Worm (Caenorhabditis elegans): Measurements from ENCODE around the gene C06B3.16.

- TF ChIP-seq nhr-80 (tag; optimal IDR thresholded peaks at IDR 0.05) (no peak), madf-8 (GFP tag; conservative IDR thresholded peaks at IDR 0.05) (no peak), T26A5.8 (tag; optimal IDR thresholded peaks at IDR 0.05) (no peak), hlh-26 (GFP tag; conservative IDR thresholded peaks at IDR 0.05) (no peak), ama-1 (optimal IDR thresholded peaks at IDR 0.05) (no peak), ama-1 (GFP tag; optimal IDR thresholded peaks at IDR 0.05) (no peak), F22D6.2 (tag; optimal IDR thresholded peaks at IDR 0.05) (no peak), F55B11.4 (tag; optimal IDR thresholded peaks at IDR 0.05; ENCODE audit: borderline replicate concordance, insufficient read depth) (no peak), unc-62 (GFP tag; optimal IDR thresholded peaks at IDR 0.05) (no peak), tbx-9 (tag; optimal IDR thresholded peaks at IDR 0.05; ENCODE audit: borderline replicate concordance) (no peak), lin-54 (GFP tag; optimal IDR thresholded peaks at IDR 0.05) (no peak)
Observed at ce11 chrV:13890473-13890872, 40.9 kb upstream of the C06B3.16 start, which contains the start of gene lbp-8.
